Fruit fly (Drosophila melanogaster) whole organism, embryonic: ENCODE data around the gene senju.

Source experiments
- ATbp ChIP-seq: fragments of 200-800 bp; sonication (Bioruptor generic); optimal IDR thresholded peaks from 2 replicates; lab custom pipeline; 2017; ENCODE audit warnings: missing biosample characterization, mild to moderate bottlenecking, missing genetic modification characterization, missing genetic modification reagents
- Abd-B ChIP-seq: fragments of 200-800 bp; sonication (Bioruptor generic); optimal IDR thresholded peaks from 2 replicates; lab custom pipeline; 2018; ENCODE audit warnings: missing biosample characterization, mild to moderate bottlenecking, missing genetic modification characterization, moderate library complexity
- Bdp1 ChIP-seq: fragments of 200-800 bp; sonication (Bioruptor generic); optimal IDR thresholded peaks from 3 replicates; lab custom pipeline; 2016; ENCODE audit warnings: missing biosample characterization, missing genetic modification characterization
- CG10267 ChIP-seq: fragments of 200-800 bp; sonication (Bioruptor generic); optimal IDR thresholded peaks from 2 replicates; lab custom pipeline; 2018; ENCODE audit warnings: missing biosample characterization, mild to moderate bottlenecking, missing genetic modification characterization, moderate library complexity
- CG11398 ChIP-seq: fragments of 200-800 bp; sonication (Bioruptor generic); optimal IDR thresholded peaks from 2 replicates; lab custom pipeline; 2016; ENCODE audit warnings: missing biosample characterization, missing genetic modification characterization
- CG11560 ChIP-seq: fragments of 200-800 bp; sonication (Bioruptor generic); IDR thresholded peaks from 3 replicates; pipeline ENCODE4 v1.3.6; 2022; ENCODE audit warnings: missing biosample characterization, missing genetic modification characterization
- CG12071 ChIP-seq: fragments of 200-800 bp; sonication (Bioruptor generic); optimal IDR thresholded peaks from 3 replicates; lab custom pipeline; 2018; ENCODE audit warnings: missing biosample characterization, mild to moderate bottlenecking, missing genetic modification characterization
- CG12155 ChIP-seq: fragments of 200-800 bp; sonication (Bioruptor generic); optimal IDR thresholded peaks from 3 replicates; lab custom pipeline; 2016; ENCODE audit warnings: missing biosample characterization, missing genetic modification characterization
- CG15479 ChIP-seq: fragments of 200-800 bp; sonication (Bioruptor generic); optimal IDR thresholded peaks from 3 replicates; lab custom pipeline; 2019; ENCODE audit warnings: missing biosample characterization, mild to moderate bottlenecking, missing genetic modification characterization, moderate library complexity
- CG1602 ChIP-seq: fragments of 200-800 bp; sonication (Bioruptor generic); optimal IDR thresholded peaks from 3 replicates; lab custom pipeline; 2016; ENCODE audit warnings: missing biosample characterization, missing genetic modification characterization
- CG17829 ChIP-seq: fragments of 200-800 bp; optimal IDR thresholded peaks from 2 replicates; lab custom pipeline; 2019; ENCODE audit warnings: missing biosample characterization, mild to moderate bottlenecking, missing genetic modification characterization, moderate library complexity
- CG18476 ChIP-seq: fragments of 200-800 bp; sonication (Bioruptor generic); optimal IDR thresholded peaks from 2 replicates; lab custom pipeline; 2016; ENCODE audit warnings: missing biosample characterization, mild to moderate bottlenecking, missing genetic modification characterization
- CG2120 ChIP-seq: fragments of 200-800 bp; sonication (Bioruptor generic); optimal IDR thresholded peaks from 3 replicates; lab custom pipeline; 2016; ENCODE audit warnings: missing biosample characterization, missing genetic modification characterization
- CG2678 ChIP-seq: fragments of 200-800 bp; sonication (Bioruptor generic); optimal IDR thresholded peaks from 3 replicates; lab custom pipeline; 2019; ENCODE audit warnings: missing biosample characterization, mild to moderate bottlenecking, missing genetic modification characterization, moderate library complexity
- CG31365 ChIP-seq: fragments of 200-800 bp; sonication (Bioruptor generic); optimal IDR thresholded peaks from 2 replicates; lab custom pipeline; 2018; ENCODE audit warnings: missing biosample characterization, mild to moderate bottlenecking, missing genetic modification characterization
- CG32767 ChIP-seq: fragments of 200-800 bp; sonication (Bioruptor generic); IDR thresholded peaks from 2 replicates; pipeline ENCODE4 v1.3.6; 2022; ENCODE audit warnings: missing biosample characterization, missing genetic modification characterization
- CG3281 ChIP-seq: fragments of 200-800 bp; sonication (Bioruptor generic); optimal IDR thresholded peaks from 3 replicates; lab custom pipeline; 2017; ENCODE audit warnings: missing biosample characterization, mild to moderate bottlenecking, missing genetic modification characterization
- CG3995 ChIP-seq: fragments of 200-800 bp; sonication (Bioruptor generic); optimal IDR thresholded peaks from 3 replicates; lab custom pipeline; 2016; ENCODE audit warnings: missing biosample characterization, missing genetic modification characterization
- CG4707 ChIP-seq: fragments of 200-800 bp; sonication (Bioruptor generic); optimal IDR thresholded peaks from 2 replicates; lab custom pipeline; 2018; ENCODE audit warnings: missing biosample characterization, mild to moderate bottlenecking, missing genetic modification characterization, moderate library complexity
- CG6765 ChIP-seq: fragments of 200-800 bp; sonication (Bioruptor generic); optimal IDR thresholded peaks from 3 replicates; lab custom pipeline; 2017; ENCODE audit warnings: missing biosample characterization, mild to moderate bottlenecking, missing genetic modification characterization
- CG7372 ChIP-seq: fragments of 200-800 bp; sonication (Bioruptor generic); IDR thresholded peaks from 2 replicates; pipeline ENCODE4 v1.3.6; 2022; ENCODE audit warnings: missing biosample characterization, missing genetic modification characterization
- CG8924 ChIP-seq: fragments of 200-800 bp; optimal IDR thresholded peaks from 3 replicates; lab custom pipeline; 2019; ENCODE audit warnings: missing biosample characterization, mild to moderate bottlenecking, missing genetic modification characterization, moderate library complexity
- CrebB ChIP-seq: fragments of 200-800 bp; sonication (Bioruptor generic); optimal IDR thresholded peaks from 3 replicates; lab custom pipeline; 2018; ENCODE audit warnings: missing biosample characterization, mild to moderate bottlenecking, missing genetic modification characterization
- D ChIP-seq, 2 experiments: fragments of 200-800 bp in 1 of 2; fragments of >200 bp in 1 of 2; sonication (Bioruptor generic) in 1 of 2; optimal IDR thresholded peaks; 2 replicates in 1 of 2; 3 replicates in 1 of 2; lab custom pipeline; 2017; ENCODE audit warnings: mild to moderate bottlenecking in 1 of 2, missing biosample characterization in 1 of 2, missing genetic modification characterization in 1 of 2, missing genetic modification reagents in 1 of 2
- Eip74EF ChIP-seq, 2 experiments: fragments of 200-800 bp in 1 of 2; fragments of >200 bp in 1 of 2; sonication (Bioruptor generic) in 1 of 2; optimal IDR thresholded peaks; 2 replicates each; lab custom pipeline; 2017 to 2019; ENCODE audit warnings: missing biosample characterization in 2 of 2, missing genetic modification characterization in 2 of 2, mild to moderate bottlenecking in 1 of 2, moderate library complexity in 1 of 2
- HLH54F ChIP-seq: fragments of 200-800 bp; sonication (Bioruptor generic); optimal IDR thresholded peaks from 3 replicates; lab custom pipeline; 2016; ENCODE audit warnings: missing biosample characterization, missing genetic modification characterization
- Hr78 ChIP-seq, 2 experiments: fragments of 200-800 bp in 1 of 2; fragments of >200 bp in 1 of 2; sonication (Bioruptor generic) in 1 of 2; optimal IDR thresholded peaks; 2 replicates each; lab custom pipeline; 2017 to 2019; ENCODE audit warnings: missing biosample characterization in 2 of 2, missing genetic modification characterization in 2 of 2, mild to moderate bottlenecking in 1 of 2, moderate library complexity in 1 of 2
- NfI ChIP-seq: fragments of 200-800 bp; sonication (Bioruptor generic); optimal IDR thresholded peaks from 3 replicates; lab custom pipeline; 2018; ENCODE audit warnings: missing biosample characterization, mild to moderate bottlenecking, missing genetic modification characterization, moderate library complexity
- Optix ChIP-seq: fragments of 200-800 bp; sonication (Bioruptor generic); IDR thresholded peaks from 3 replicates; pipeline ENCODE4 v1.3.6; 2022; ENCODE audit warnings: missing biosample characterization, missing genetic modification characterization
- Stat92E ChIP-seq, 3 experiments: fragments of >200 bp in 2 of 3; fragments of 200-800 bp in 1 of 3; sonication (Bioruptor generic) in 1 of 3; optimal IDR thresholded peaks; 2 replicates each; lab custom pipeline; 2017 to 2019; ENCODE audit warnings: missing biosample characterization in 3 of 3, missing genetic modification characterization in 3 of 3, mild to moderate bottlenecking in 1 of 3, moderate library complexity in 1 of 3
- abd-A ChIP-seq: fragments of 200-800 bp; sonication (Bioruptor generic); optimal IDR thresholded peaks from 3 replicates; lab custom pipeline; 2019; ENCODE audit warnings: missing biosample characterization, mild to moderate bottlenecking, missing genetic modification characterization, moderate library complexity
- al ChIP-seq: fragments of 200-800 bp; sonication (Bioruptor generic); IDR thresholded peaks from 2 replicates; pipeline ENCODE4 v1.3.6; 2022; ENCODE audit warnings: missing biosample characterization, missing genetic modification characterization
- cg ChIP-seq: fragments of 200-800 bp; sonication (Bioruptor generic); optimal IDR thresholded peaks from 3 replicates; lab custom pipeline; 2019; ENCODE audit warnings: missing biosample characterization, mild to moderate bottlenecking, missing genetic modification characterization, moderate library complexity
- da ChIP-seq: fragments of 200-800 bp; sonication (Bioruptor generic); optimal IDR thresholded peaks from 2 replicates; lab custom pipeline; 2016; ENCODE audit warnings: missing biosample characterization, missing genetic modification characterization
- exex ChIP-seq: fragments of 200-800 bp; sonication (Bioruptor generic); optimal IDR thresholded peaks from 4 replicates; lab custom pipeline; 2018; ENCODE audit warnings: missing biosample characterization, mild to moderate bottlenecking, missing genetic modification characterization, moderate library complexity
- fd3F ChIP-seq: fragments of 200-800 bp; sonication (Bioruptor generic); optimal IDR thresholded peaks from 2 replicates; lab custom pipeline; 2018; ENCODE audit warnings: missing biosample characterization, mild to moderate bottlenecking, missing genetic modification characterization, moderate library complexity
- gce ChIP-seq: fragments of 200-800 bp; sonication (Bioruptor generic); IDR thresholded peaks from 3 replicates; pipeline ENCODE4 v1.3.6; 2022; ENCODE audit warnings: missing biosample characterization, missing genetic modification characterization
- gro ChIP-seq: fragments of 200-800 bp; sonication (Bioruptor generic); optimal IDR thresholded peaks from 2 replicates; lab custom pipeline; 2016; ENCODE audit warnings: missing biosample characterization, missing genetic modification characterization
- kni ChIP-seq: fragments of 200-800 bp; sonication (Bioruptor generic); optimal IDR thresholded peaks from 3 replicates; lab custom pipeline; 2017; ENCODE audit warnings: mild to moderate bottlenecking, missing biosample characterization, missing genetic modification reagents, missing genetic modification characterization
- knrl ChIP-seq: fragments of 200-800 bp; sonication (Bioruptor generic); IDR thresholded peaks from 3 replicates; pipeline ENCODE4 v1.3.6; 2022; ENCODE audit warnings: missing biosample characterization, missing genetic modification characterization; ENCODE audit not compliant: partially characterized antibody
- maf-S ChIP-seq: fragments of 200-800 bp; sonication (Bioruptor generic); optimal IDR thresholded peaks from 2 replicates; lab custom pipeline; 2016; ENCODE audit warnings: missing biosample characterization, missing genetic modification characterization
- otp ChIP-seq: fragments of 200-800 bp; sonication (Bioruptor generic); IDR thresholded peaks from 3 replicates; pipeline ENCODE4, ENCODE4 v1.3.6; 2022; ENCODE audit warnings: missing biosample characterization, missing genetic modification characterization
- row ChIP-seq: fragments of 200-800 bp; sonication (Bioruptor generic); IDR thresholded peaks from 3 replicates; pipeline ENCODE4 v1.3.6; 2022; ENCODE audit warnings: missing biosample characterization, missing genetic modification characterization
- slp2 ChIP-seq: fragments of 200-800 bp; sonication (Bioruptor generic); optimal IDR thresholded peaks from 2 replicates; lab custom pipeline; 2016; ENCODE audit warnings: missing biosample characterization, missing genetic modification characterization
- sqz ChIP-seq: fragments of 200-800 bp; sonication (Bioruptor generic); optimal IDR thresholded peaks from 3 replicates; lab custom pipeline; 2018; ENCODE audit warnings: missing biosample characterization, mild to moderate bottlenecking, missing genetic modification characterization
- sug ChIP-seq: fragments of 200-800 bp; optimal IDR thresholded peaks from 2 replicates; lab custom pipeline; 2019; ENCODE audit warnings: missing biosample characterization, mild to moderate bottlenecking, missing genetic modification characterization, moderate library complexity
- tap ChIP-seq: fragments of 200-800 bp; optimal IDR thresholded peaks from 3 replicates; lab custom pipeline; 2019; ENCODE audit warnings: missing biosample characterization, mild to moderate bottlenecking, missing genetic modification characterization, moderate library complexity
- zf30C ChIP-seq: fragments of 200-800 bp; sonication (Bioruptor generic); optimal IDR thresholded peaks from 3 replicates; lab custom pipeline; 2018; ENCODE audit warnings: missing biosample characterization, mild to moderate bottlenecking, missing genetic modification characterization

Gene senju

DNA sequence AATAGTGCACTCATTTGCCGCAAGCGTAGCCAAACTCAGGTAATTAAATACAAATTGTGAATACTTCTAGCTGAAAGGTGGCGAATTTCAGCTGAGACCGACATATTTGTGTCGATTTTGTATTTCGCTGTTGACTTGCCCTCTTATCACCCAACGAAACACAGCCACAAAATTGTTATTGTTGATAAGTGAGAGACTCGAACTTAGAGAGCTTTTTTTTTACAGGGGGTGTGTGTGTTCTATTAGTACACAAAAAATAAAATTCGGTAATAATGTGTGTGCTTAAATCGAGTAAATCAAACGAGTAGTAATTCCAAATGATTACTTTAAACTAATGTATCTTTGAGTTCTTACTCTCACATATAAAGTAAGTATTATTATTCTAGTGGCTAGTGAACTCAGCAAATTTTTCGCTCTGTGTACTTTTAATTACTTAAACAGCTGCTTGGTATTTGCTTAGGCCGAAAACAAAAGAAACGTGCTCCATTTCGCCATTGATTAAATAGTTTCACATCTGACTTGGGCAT, 8.4 kb downstream of the senju start (continued):
- TF ChIP-seq Hr78 (GFP tag; optimal IDR thresholded peaks at IDR 0.05; lab: Kevin White, UChicago) (no peak), CG11560 (tag; lab: Robert Waterston, UW) (peak; percentile 35; the same call in 1 of the 3 replicates), CG1602 (GFP tag; lab: Kevin White, UChicago) (peak; percentile 40), CrebB (tag; lab: Kevin White, UChicago) (peak; percentile 58), da (GFP tag; lab: Kevin White, UChicago) (peak; percentile 51), sqz (peak; percentile 21), gro (GFP tag; lab: Kevin White, UChicago) (peak; percentile 27), CG17829 (tag; lab: Kevin White, UChicago) (peak; percentile 30), abd-A (tag; lab: Kevin White, UChicago) (no peak), CG10267 (peak; percentile 63), fd3F (peak; percentile 9), maf-S (GFP tag; lab: Kevin White, UChicago) (peak; percentile 71), Eip74EF (GFP tag; optimal IDR thresholded peaks at IDR 0.05; lab: Kevin White, UChicago) (peak in 1 of 2 experiments; percentile 53), CG4707 (GFP tag; lab: Kevin White, UChicago) (no peak), slp2 (GFP tag; lab: Kevin White, UChicago) (peak; percentile 32), CG15479 (GFP tag; lab: Kevin White, UChicago) (no peak), tap (tag; lab: Kevin White, UChicago) (peak; percentile 61), sug (tag; lab: Kevin White, UChicago) (peak; percentile 77), row (GFP tag; lab: Robert Waterston, UW) (peak; percentile 80), CG2678 (peak; percentile 80), D (optimal IDR thresholded peaks at IDR 0.05; lab: Kevin White, UChicago) (no peak), D (GFP tag; optimal IDR thresholded peaks at IDR 0.05; lab: Kevin White, UChicago) (peak; percentile 32), gce (GFP tag; lab: Robert Waterston, UW) (0 out of 3 replicates have a peak, but pooled peaks have one; percentile 29), CG2120 (GFP tag; lab: Kevin White, UChicago) (peak; percentile 88), CG3995 (no peak), ATbp (GFP tag; lab: Kevin White, UChicago) (peak; percentile 73), CG3281 (GFP tag; lab: Kevin White, UChicago) (peak; percentile 80), zf30C (GFP tag; lab: Kevin White, UChicago) (peak; percentile 70), Stat92E (GFP tag; optimal IDR thresholded peaks at IDR 0.05; lab: Kevin White, UChicago) (no peak), CG31365 (tag; lab: Kevin White, UChicago) (peak; percentile 15), HLH54F (GFP tag; lab: Kevin White, UChicago) (peak; percentile 22), al (no peak; the same call in 1 of the 2 replicates), exex (peak; percentile 82), CG6765 (GFP tag; lab: Kevin White, UChicago) (peak; percentile 74), Bdp1 (peak; percentile 32), CG7372 (no peak; the same call in 1 of the 2 replicates), otp (GFP tag; lab: Robert Waterston, UW) (peak; percentile 82), knrl (GFP tag; lab: Robert Waterston, UW) (no peak), Abd-B (GFP tag; lab: Kevin White, UChicago) (peak; percentile 51), cg (GFP tag; lab: Kevin White, UChicago) (peak; percentile 30), NfI (GFP tag; lab: Kevin White, UChicago) (peak; percentile 40), kni (peak; percentile 0), CG32767 (GFP tag; lab: Robert Waterston, UW) (no peak), CG18476 (GFP tag; lab: Kevin White, UChicago) (peak; percentile 19), Optix (no peak), CG12071 (GFP tag; lab: Kevin White, UChicago) (peak; percentile 65), CG11398 (GFP tag; lab: Kevin White, UChicago) (peak; percentile 62), CG12155 (GFP tag; lab: Kevin White, UChicago) (peak; percentile 42), CG8924 (tag; lab: Kevin White, UChicago) (peak; percentile 63)
